Fruit fly (Drosophila melanogaster) whole organism, embryonic: Measurements from ENCODE around the gene T48.

Experiments used
- Antp ChIP-seq: fragments of 200-800 bp; sonication (Bioruptor generic); optimal IDR thresholded peaks from 3 replicates; lab custom pipeline; 2016; ENCODE audit warnings: missing biosample characterization, missing genetic modification characterization
- CG10274 ChIP-seq: fragments of 200-800 bp; sonication (Bioruptor generic); optimal IDR thresholded peaks from 3 replicates; lab custom pipeline; 2017; ENCODE audit warnings: missing biosample characterization, mild to moderate bottlenecking, missing genetic modification characterization
- CG10462 ChIP-seq: fragments of 200-800 bp; sonication (Bioruptor generic); optimal IDR thresholded peaks from 2 replicates; lab custom pipeline; 2016; ENCODE audit warnings: missing biosample characterization, missing genetic modification characterization
- CG11398 ChIP-seq: fragments of 200-800 bp; sonication (Bioruptor generic); optimal IDR thresholded peaks from 2 replicates; lab custom pipeline; 2016; ENCODE audit warnings: missing biosample characterization, missing genetic modification characterization
- CG1233 ChIP-seq: fragments of 200-800 bp; sonication (Bioruptor generic); optimal IDR thresholded peaks from 4 replicates; lab custom pipeline; 2018; ENCODE audit warnings: missing biosample characterization, mild to moderate bottlenecking, missing genetic modification characterization
- CG13287 ChIP-seq: fragments of 200-800 bp; sonication (Bioruptor generic); IDR thresholded peaks from 2 replicates; pipeline ENCODE4 v1.3.6; 2022; ENCODE audit warnings: missing biosample characterization, missing genetic modification characterization; ENCODE audit not compliant: partially characterized antibody
- CG13775 ChIP-seq: fragments of 200-800 bp; sonication (Bioruptor generic); optimal IDR thresholded peaks from 3 replicates; lab custom pipeline; 2017; ENCODE audit warnings: missing biosample characterization, mild to moderate bottlenecking, missing genetic modification characterization
- CG15696 ChIP-seq: fragments of 200-800 bp; sonication (Bioruptor generic); optimal IDR thresholded peaks from 2 replicates; lab custom pipeline; 2019; ENCODE audit warnings: missing biosample characterization, mild to moderate bottlenecking, missing genetic modification characterization, moderate library complexity
- CG18599 ChIP-seq: fragments of 200-800 bp; sonication (Bioruptor generic); optimal IDR thresholded peaks from 3 replicates; lab custom pipeline; 2017; ENCODE audit warnings: missing biosample characterization, missing genetic modification characterization, mild to moderate bottlenecking, moderate library complexity, missing genetic modification reagents
- CG3838 ChIP-seq: fragments of 200-800 bp; sonication (Bioruptor generic); optimal IDR thresholded peaks from 3 replicates; lab custom pipeline; 2016; ENCODE audit warnings: missing biosample characterization, missing genetic modification characterization
- CG3847 ChIP-seq: fragments of 200-800 bp; sonication (Bioruptor generic); IDR thresholded peaks from 2 replicates; pipeline ENCODE4 v1.3.6; 2022; ENCODE audit warnings: missing biosample characterization, missing genetic modification characterization
- CG4360 ChIP-seq: fragments of 200-800 bp; sonication (Bioruptor generic); IDR thresholded peaks from 2 replicates; pipeline ENCODE4 v1.3.6; 2022; ENCODE audit warnings: missing biosample characterization, missing genetic modification characterization
- CG5953 ChIP-seq: fragments of 200-800 bp; sonication (Bioruptor generic); IDR thresholded peaks from 2 replicates; pipeline ENCODE4 v1.3.6; 2022; ENCODE audit warnings: missing biosample characterization, missing genetic modification characterization
- CG6175 ChIP-seq: fragments of 200-800 bp; sonication (Bioruptor generic); IDR thresholded peaks from 3 replicates; pipeline ENCODE4 v1.3.6; 2022; ENCODE audit warnings: missing biosample characterization, missing genetic modification characterization
- CG7556 ChIP-seq: fragments of 200-800 bp; sonication (Bioruptor generic); optimal IDR thresholded peaks from 2 replicates; lab custom pipeline; 2017; ENCODE audit warnings: missing biosample characterization, mild to moderate bottlenecking, missing genetic modification characterization
- CG8765 ChIP-seq: fragments of 200-800 bp; sonication (Bioruptor generic); IDR thresholded peaks from 2 replicates; pipeline ENCODE4 v1.3.6; 2022; ENCODE audit warnings: missing biosample characterization, missing genetic modification characterization
- CG8924 ChIP-seq: fragments of 200-800 bp; optimal IDR thresholded peaks from 3 replicates; lab custom pipeline; 2019; ENCODE audit warnings: missing biosample characterization, mild to moderate bottlenecking, missing genetic modification characterization, moderate library complexity
- CG9797 ChIP-seq: fragments of 200-800 bp; sonication (Bioruptor generic); optimal IDR thresholded peaks from 3 replicates; lab custom pipeline; 2018; ENCODE audit warnings: missing biosample characterization, mild to moderate bottlenecking, missing genetic modification characterization
- Dbx ChIP-seq: fragments of 200-800 bp; sonication (Bioruptor generic); IDR thresholded peaks from 3 replicates; pipeline ENCODE4 v1.3.6; 2022; ENCODE audit warnings: missing biosample characterization, missing genetic modification characterization
- Deaf1 ChIP-seq: fragments of 200-800 bp; optimal IDR thresholded peaks from 3 replicates; lab custom pipeline; 2019; ENCODE audit warnings: missing biosample characterization, mild to moderate bottlenecking, missing genetic modification characterization, moderate library complexity
- Ets65A ChIP-seq: fragments of 200-800 bp; sonication (Bioruptor generic); peaks from one replicate; lab custom pipeline; 2016; ENCODE audit warnings: missing biosample characterization, missing genetic modification characterization
- GATAe ChIP-seq: fragments of 200-800 bp; sonication (Bioruptor generic); conservative IDR thresholded peaks from 2 replicates; pipeline ENCODE4 v1.3.6; 2022; ENCODE audit warnings: missing biosample characterization, missing genetic modification characterization
- Gug ChIP-seq: fragments of 200-800 bp; sonication (Bioruptor generic); IDR thresholded peaks from 4 replicates; pipeline ENCODE4 v1.3.6; 2022; ENCODE audit warnings: missing biosample characterization, missing genetic modification characterization
- HLHmδ ChIP-seq: fragments of 200-800 bp; sonication (Bioruptor generic); optimal IDR thresholded peaks from 2 replicates; lab custom pipeline; 2018; ENCODE audit warnings: missing biosample characterization, mild to moderate bottlenecking, missing genetic modification characterization, moderate library complexity
- Lhr ChIP-seq: fragments of 200-800 bp; sonication (Bioruptor generic); optimal IDR thresholded peaks from 3 replicates; lab custom pipeline; 2017; ENCODE audit warnings: mild to moderate bottlenecking, missing biosample characterization, missing genetic modification reagents, missing genetic modification characterization
- Poxn ChIP-seq: fragments of 200-800 bp; sonication (Bioruptor generic); IDR thresholded peaks from 2 replicates; pipeline ENCODE4 v1.3.6; 2022; ENCODE audit warnings: missing biosample characterization, missing genetic modification characterization
- Ravus ChIP-seq: fragments of 200-800 bp; sonication (Bioruptor generic); IDR thresholded peaks from 2 replicates; pipeline ENCODE4 v1.3.6; 2022; ENCODE audit warnings: missing biosample characterization, missing genetic modification characterization
- Sox102F ChIP-seq: fragments of 200-800 bp; sonication (Bioruptor generic); optimal IDR thresholded peaks from 2 replicates; lab custom pipeline; 2018; ENCODE audit warnings: missing biosample characterization, mild to moderate bottlenecking, missing genetic modification characterization, moderate library complexity
- amos ChIP-seq: fragments of 200-800 bp; sonication (Bioruptor generic); IDR thresholded peaks from 2 replicates; pipeline ENCODE4 v1.3.6; 2022; ENCODE audit warnings: missing biosample characterization, missing genetic modification characterization; ENCODE audit not compliant: partially characterized antibody
- ap ChIP-seq: fragments of 200-800 bp; sonication (Bioruptor generic); IDR thresholded peaks from 2 replicates; pipeline ENCODE4 v1.3.6; 2022; ENCODE audit warnings: missing biosample characterization, missing genetic modification characterization
- bigmax ChIP-seq: fragments of 200-800 bp; sonication (Bioruptor generic); optimal IDR thresholded peaks from 2 replicates; lab custom pipeline; 2018; ENCODE audit warnings: missing biosample characterization, mild to moderate bottlenecking, missing genetic modification characterization
- bowl ChIP-seq: fragments of 200-800 bp; sonication (Bioruptor generic); IDR thresholded peaks from 2 replicates; pipeline ENCODE4 v1.3.6; 2022; ENCODE audit warnings: missing biosample characterization, missing genetic modification characterization
- bsh ChIP-seq, 2 experiments: fragments of 200-800 bp; sonication (Bioruptor generic); optimal IDR thresholded peaks; 2 replicates each; lab custom pipeline; 2017 to 2018; ENCODE audit warnings: mild to moderate bottlenecking in 2 of 2, missing biosample characterization in 2 of 2, missing genetic modification characterization in 2 of 2, moderate library complexity in 1 of 2
- cas ChIP-seq: fragments of 200-800 bp; sonication (Bioruptor generic); IDR thresholded peaks from 2 replicates; pipeline ENCODE4 v1.3.6; 2022; ENCODE audit warnings: missing biosample characterization, missing genetic modification characterization
- da ChIP-seq: fragments of 200-800 bp; sonication (Bioruptor generic); optimal IDR thresholded peaks from 2 replicates; lab custom pipeline; 2016; ENCODE audit warnings: missing biosample characterization, missing genetic modification characterization
- danr ChIP-seq: fragments of 200-800 bp; sonication (Bioruptor generic); IDR thresholded peaks from 2 replicates; pipeline ENCODE4 v1.3.6; 2022; ENCODE audit warnings: missing biosample characterization, missing genetic modification characterization
- dmrt11E ChIP-seq: fragments of 200-800 bp; sonication (Bioruptor generic); optimal IDR thresholded peaks from 3 replicates; lab custom pipeline; 2018; ENCODE audit warnings: missing biosample characterization, mild to moderate bottlenecking, missing genetic modification characterization, moderate library complexity
- gcm2 ChIP-seq: fragments of 200-800 bp; sonication (Bioruptor generic); optimal IDR thresholded peaks from 2 replicates; lab custom pipeline; 2016; ENCODE audit warnings: missing biosample characterization, missing genetic modification characterization
- gsb ChIP-seq: fragments of 200-800 bp; sonication (Bioruptor generic); IDR thresholded peaks from 2 replicates; pipeline ENCODE4 v1.3.6; 2022; ENCODE audit warnings: missing biosample characterization, missing genetic modification characterization
- lola ChIP-seq, 3 experiments: fragments of >200 bp in 2 of 3; fragments of 200-800 bp in 1 of 3; sonication (Bioruptor generic) in 1 of 3; optimal IDR thresholded peaks; 2 replicates each; lab custom pipeline; 2017 to 2019; ENCODE audit warnings: missing biosample characterization in 3 of 3, missing genetic modification characterization in 3 of 3, mild to moderate bottlenecking in 1 of 3, moderate library complexity in 1 of 3
- luna ChIP-seq: fragments of 200-800 bp; sonication (Bioruptor generic); optimal IDR thresholded peaks from 2 replicates; lab custom pipeline; 2016; ENCODE audit warnings: missing biosample characterization, missing genetic modification characterization
- odd ChIP-seq: fragments of 200-800 bp; sonication (Bioruptor generic); optimal IDR thresholded peaks from 2 replicates; lab custom pipeline; 2017; ENCODE audit warnings: missing biosample characterization, mild to moderate bottlenecking, missing genetic modification characterization
- prd ChIP-seq, 3 experiments: fragments of >200 bp in 2 of 3; fragments of 200-800 bp in 1 of 3; sonication (Bioruptor generic) in 1 of 3; optimal IDR thresholded peaks in 2 of 3; IDR thresholded peaks in 1 of 3; 2 replicates in 2 of 3; 3 replicates in 1 of 3; pipeline versions ENCODE4 v1.3.6 to Lab custom; 2017 to 2022; ENCODE audit warnings: missing biosample characterization in 1 of 3, missing genetic modification characterization in 1 of 3
- pros ChIP-seq: fragments of 200-800 bp; sonication (Bioruptor generic); optimal IDR thresholded peaks from 3 replicates; lab custom pipeline; 2019; ENCODE audit warnings: missing biosample characterization, mild to moderate bottlenecking, missing genetic modification characterization, moderate library complexity
- psq ChIP-seq: fragments of 200-800 bp; sonication (Bioruptor generic); optimal IDR thresholded peaks from 2 replicates; lab custom pipeline; 2017; ENCODE audit warnings: missing biosample characterization, missing genetic modification characterization
- shn ChIP-seq: fragments of 200-800 bp; sonication (Bioruptor generic); optimal IDR thresholded peaks from 3 replicates; lab custom pipeline; 2016; ENCODE audit warnings: missing biosample characterization, missing genetic modification characterization
- sim ChIP-seq: fragments of 200-800 bp; sonication (Bioruptor generic); IDR thresholded peaks from 2 replicates; pipeline ENCODE4 v1.3.6; 2022; ENCODE audit warnings: missing biosample characterization, missing genetic modification characterization
- slbo ChIP-seq: fragments of 200-800 bp; sonication (Bioruptor generic); IDR thresholded peaks from 2 replicates; pipeline ENCODE4 v1.3.6; 2022; ENCODE audit warnings: missing biosample characterization, missing genetic modification characterization
- slp2 ChIP-seq: fragments of 200-800 bp; sonication (Bioruptor generic); optimal IDR thresholded peaks from 2 replicates; lab custom pipeline; 2016; ENCODE audit warnings: missing biosample characterization, missing genetic modification characterization
- vnd ChIP-seq: fragments of 200-800 bp; sonication (Bioruptor generic); IDR thresholded peaks from 3 replicates; pipeline ENCODE4 v1.3.6; 2022; ENCODE audit warnings: missing biosample characterization, missing genetic modification characterization; ENCODE audit not compliant: partially characterized antibody
- vvl ChIP-seq: fragments of 200-800 bp; sonication (Bioruptor generic); IDR thresholded peaks from 2 replicates; pipeline ENCODE4 v1.3.6; 2022; ENCODE audit warnings: missing biosample characterization, missing genetic modification characterization

Gene T48

dm6 chr3R:26899982-26900381 is 18.4 kb downstream of the T48 start (continued):
- TF ChIP-seq CG8765 (GFP tag; lab: Robert Waterston, UW) (no peak; the same call in 1 of the 2 replicates), Lhr (GFP tag; lab: Kevin White, UChicago) (no peak), gsb (GFP tag; lab: Robert Waterston, UW) (no peak), Ravus (no peak), Gug (GFP tag; lab: Robert Waterston, UW) (peak; percentile 36; the same call in 2 of the 4 replicates), CG1233 (GFP tag; lab: Kevin White, UChicago) (no peak), CG6175 (GFP tag; lab: Robert Waterston, UW) (no peak), psq (no peak), Ets65A (GFP tag; lab: Kevin White, UChicago) (peak; percentile 47), slbo (GFP tag; lab: Robert Waterston, UW) (no peak; the same call in 1 of the 2 replicates), bsh (GFP tag; optimal IDR thresholded peaks at IDR 0.05; lab: Kevin White, UChicago) (peak in 1 of 2 experiments; percentile 76), amos (GFP tag; lab: Robert Waterston, UW) (no peak), CG9797 (no peak), sim (GFP tag; lab: Robert Waterston, UW) (peak; percentile 29; the same call in 1 of the 2 replicates), CG13287 (GFP tag; lab: Robert Waterston, UW) (no peak), CG15696 (tag; lab: Kevin White, UChicago) (no peak), Deaf1 (tag; lab: Kevin White, UChicago) (no peak), CG11398 (GFP tag; lab: Kevin White, UChicago) (no peak), prd (optimal IDR thresholded peaks at IDR 0.05; lab: Kevin White, UChicago) (no peak), prd (GFP tag; IDR thresholded peaks at IDR 0.05; lab: Robert Waterston, UW) (peak; percentile 69; the same call in 2 of the 3 replicates), luna (no peak), danr (GFP tag; lab: Robert Waterston, UW) (no peak), Poxn (GFP tag; lab: Robert Waterston, UW) (no peak), CG10462 (no peak), GATAe (no peak), da (GFP tag; lab: Kevin White, UChicago) (no peak), dmrt11E (tag; lab: Kevin White, UChicago) (peak; percentile 43), CG3847 (GFP tag; lab: Robert Waterston, UW) (no peak), CG3838 (no peak), HLHmδ (GFP tag; lab: Kevin White, UChicago) (no peak), odd (GFP tag; lab: Kevin White, UChicago) (no peak), Antp (GFP tag; lab: Kevin White, UChicago) (no peak), CG7556 (GFP tag; lab: Kevin White, UChicago) (peak; percentile 16), cas (GFP tag; lab: Robert Waterston, UW) (no peak), vnd (GFP tag; lab: Robert Waterston, UW) (no peak), bigmax (GFP tag; lab: Kevin White, UChicago) (no peak), CG5953 (GFP tag; lab: Robert Waterston, UW) (no peak), ap (GFP tag; lab: Robert Waterston, UW) (peak; percentile 33; the same call in 1 of the 2 replicates), Dbx (GFP tag; lab: Robert Waterston, UW) (no peak), CG4360 (GFP tag; lab: Robert Waterston, UW) (peak; percentile 47), CG8924 (tag; lab: Kevin White, UChicago) (peak; percentile 17), bowl (no peak), Sox102F (peak; percentile 78), CG18599 (GFP tag; lab: Kevin White, UChicago) (no peak), lola (GFP tag; optimal IDR thresholded peaks at IDR 0.05; lab: Kevin White, UChicago) (peak in 1 of 3 experiments; percentile 34), CG10274 (GFP tag; lab: Kevin White, UChicago) (no peak), pros (GFP tag; lab: Kevin White, UChicago) (no peak), CG13775 (GFP tag; lab: Kevin White, UChicago) (no peak), slp2 (no peak), shn (GFP tag; lab: Kevin White, UChicago) (no peak), gcm2 (GFP tag; lab: Kevin White, UChicago) (no peak), vvl (GFP tag; lab: Robert Waterston, UW) (peak; percentile 86)
